Worm (Caenorhabditis elegans) whole organism, L1 larva: ENCODE measurements around the gene kin-36.

Source experiments
- ama-1 ChIP-seq: fragments of 150-350 bp; optimal IDR thresholded peaks from 2 replicates; lab custom pipeline; 2014
- dpl-1 ChIP-seq, 3 experiments: fragments of 150-350 bp in 2 of 3; sonication (generic microtip) in 1 of 3; optimal IDR thresholded peaks; 2 replicates each; lab custom pipeline; 2014 to 2017; ENCODE audit warnings: missing biosample characterization in 3 of 3, missing genetic modification characterization in 3 of 3, missing genetic modification reagents in 3 of 3
- egl-27 ChIP-seq, 2 experiments: fragments of 150-350 bp in 1 of 2; sonication (generic microtip); optimal IDR thresholded peaks; 3 replicates each; lab custom pipeline; 2017 to 2018; ENCODE audit warnings: missing biosample characterization in 2 of 2, missing genetic modification characterization in 2 of 2, missing genetic modification reagents in 2 of 2
- elt-2 ChIP-seq: sonication (generic microtip); optimal IDR thresholded peaks from 2 replicates; lab custom pipeline; 2016; ENCODE audit warnings: missing genetic modification characterization, mild to moderate bottlenecking, inconsistent platforms, missing compliant biosample characterization, missing genetic modification reagents
- fos-1 ChIP-seq: fragments of 150-350 bp; optimal IDR thresholded peaks from 2 replicates; lab custom pipeline; 2014; ENCODE audit warnings: missing biosample characterization, missing genetic modification characterization
- mab-9 ChIP-seq: fragments of 200-800 bp; sonication (Bioruptor generic); IDR thresholded peaks from 2 replicates; pipeline ENCODE4 v1.3.6; 2022; ENCODE audit warnings: missing genetic modification reagents, missing genetic modification characterization, missing compliant biosample characterization
- mdl-1 ChIP-seq, 2 experiments: fragments of 150-350 bp; optimal IDR thresholded peaks; 2 replicates each; lab custom pipeline; 2014 to 2017; ENCODE audit warnings: missing biosample characterization in 2 of 2, missing genetic modification characterization in 2 of 2, inconsistent platforms in 1 of 2
- nhr-19 ChIP-seq: fragments of 200-800 bp; sonication (Bioruptor generic); conservative IDR thresholded peaks from 2 replicates; pipeline ENCODE4 v1.3.6; 2022; ENCODE audit warnings: missing genetic modification characterization, missing compliant biosample characterization
- nhr-28 ChIP-seq: fragments of 150-350 bp; optimal IDR thresholded peaks from 2 replicates; lab custom pipeline; 2014; ENCODE audit warnings: missing biosample characterization, missing genetic modification characterization
- skn-1 ChIP-seq: fragments of 150-350 bp; optimal IDR thresholded peaks from 2 replicates; lab custom pipeline; 2014; ENCODE audit warnings: missing biosample characterization, missing genetic modification characterization
- snpc-4 ChIP-seq: fragments of 150-350 bp; optimal IDR thresholded peaks from 2 replicates; lab custom pipeline; 2014; ENCODE audit warnings: missing biosample characterization, missing genetic modification characterization
- unc-62 ChIP-seq: fragments of 150-350 bp; optimal IDR thresholded peaks from 2 replicates; lab custom pipeline; 2014; ENCODE audit warnings: missing biosample characterization, missing genetic modification reagents, missing genetic modification characterization
- unc-86 ChIP-seq: sonication (generic microtip); optimal IDR thresholded peaks from 2 replicates; lab custom pipeline; 2016; ENCODE audit warnings: missing genetic modification characterization, missing compliant biosample characterization

ce11 chrIV:4649460-4649859 lies 29.4 kb upstream of the kin-36 start, which contains the start of gene F29B9.7:
- TF ChIP-seq unc-86 (tag; lab: Kevin White, UChicago): no peak
- TF ChIP-seq unc-62 (GFP tag; lab: Kevin White, UChicago): no peak
- no peak for TF ChIP-seq fos-1 (tag; lab: Kevin White, UChicago)
- no peak for TF ChIP-seq snpc-4 (tag; lab: Kevin White, UChicago)
- TF ChIP-seq nhr-28 (tag; lab: Kevin White, UChicago): no peak
- TF ChIP-seq elt-2: no peak
- no peak for TF ChIP-seq skn-1 (tag; lab: Kevin White, UChicago)
- no peak for TF ChIP-seq mab-9
- no peak for TF ChIP-seq egl-27 (tag; optimal IDR thresholded peaks at IDR 0.05; lab: Kevin White, UChicago)
- no peak for TF ChIP-seq dpl-1 (GFP tag; optimal IDR thresholded peaks at IDR 0.05; lab: Kevin White, UChicago)
- no peak for TF ChIP-seq mdl-1 (tag; optimal IDR thresholded peaks at IDR 0.05; lab: Kevin White, UChicago)
- no peak for TF ChIP-seq ama-1 (lab: Kevin White, UChicago)
- no peak for TF ChIP-seq nhr-19
